Worm (Caenorhabditis elegans): Measurements from ENCODE around the gene F11F1.1.

F11F1.1 gene

ce11 chrIII:13347782-13348327 lies 47.5 kb upstream of the F11F1.1 start (continued):
- TF ChIP-seq nhr-76 (tag; optimal IDR thresholded peaks at IDR 0.05) (no peak), F16B12.6 (tag; optimal IDR thresholded peaks at IDR 0.05) (no peak), ceh-82 (tag; optimal IDR thresholded peaks at IDR 0.05) (peak in 2 of 3 experiments; percentile 7 to 48), unc-30 (tag; optimal IDR thresholded peaks at IDR 0.05) (no peak), efl-1 (optimal IDR thresholded peaks at IDR 0.05) (peak in 1 of 2 experiments; percentile 3), efl-1 (GFP tag; optimal IDR thresholded peaks at IDR 0.05 in 1 of 2) (no peak), nhr-237 (tag; optimal IDR thresholded peaks at IDR 0.05) (no peak), nhr-28 (tag; optimal IDR thresholded peaks at IDR 0.05) (no peak), snpc-4 (tag; optimal IDR thresholded peaks at IDR 0.05) (no peak), pqm-1 (tag; optimal IDR thresholded peaks at IDR 0.05) (no peak), fkh-4 (tag; optimal IDR thresholded peaks at IDR 0.05; ENCODE audit: borderline replicate concordance) (peak; percentile 1), unc-98 (GFP tag; IDR thresholded peaks at IDR 0.05) (no peak), nhr-84 (tag; optimal IDR thresholded peaks at IDR 0.05) (no peak), ets-5 (GFP tag; IDR thresholded peaks at IDR 0.05) (no peak), grh-1 (GFP tag; IDR thresholded peaks at IDR 0.05) (no peak), hlh-17 (GFP tag; optimal IDR thresholded peaks at IDR 0.05; ENCODE audit: borderline replicate concordance) (no peak), lin-13 (GFP tag; optimal IDR thresholded peaks at IDR 0.05) (no peak)

- TF ChIP-seq nhr-71 (tag; optimal IDR thresholded peaks at IDR 0.05): peak; percentile 10
- TF ChIP-seq jun-1 (tag; optimal IDR thresholded peaks at IDR 0.05): no peak
- peak; percentile 28 for TF ChIP-seq nhr-47 (tag; optimal IDR thresholded peaks at IDR 0.05)
- TF ChIP-seq dsc-1 (tag; optimal IDR thresholded peaks at IDR 0.05): peak; percentile 78
- TF ChIP-seq nhr-237 (tag; optimal IDR thresholded peaks at IDR 0.05): no peak
- TF ChIP-seq fkh-8 (tag; optimal IDR thresholded peaks at IDR 0.05): peak; percentile 21
- TF ChIP-seq ceh-82 (tag; optimal IDR thresholded peaks at IDR 0.05): peak in 1 of 3 experiments; percentile 6
These were observed 46.5 kb upstream of the F11F1.1 start for ce11 chrIII:13348891-13349290.

- TF ChIP-seq lin-14 (GFP tag; optimal IDR thresholded peaks at IDR 0.05) (peak; percentile 66), lsy-2 (tag; optimal IDR thresholded peaks at IDR 0.05) (peak in 1 of 2 experiments; percentile 12), ces-1 (GFP tag; optimal IDR thresholded peaks at IDR 0.05) (no peak), aha-1 (tag; optimal IDR thresholded peaks at IDR 0.05) (no peak), unc-62 (GFP tag; optimal IDR thresholded peaks at IDR 0.05) (no peak), nhr-71 (tag; optimal IDR thresholded peaks at IDR 0.05) (peak; percentile 3)
These were observed 44.4 kb upstream of the F11F1.1 start for ce11 chrIII:13350964-13351363.

- TF ChIP-seq mef-2 (tag; optimal IDR thresholded peaks at IDR 0.05) (no peak), nhr-71 (tag; optimal IDR thresholded peaks at IDR 0.05) (no peak), mdl-1 (tag; optimal IDR thresholded peaks at IDR 0.05) (no peak), unc-62 (GFP tag; optimal IDR thresholded peaks at IDR 0.05) (no peak), ztf-4 (tag; optimal IDR thresholded peaks at IDR 0.05) (no peak), C34B4.2 (tag; optimal IDR thresholded peaks at IDR 0.05) (no peak), ceh-90 (tag; optimal IDR thresholded peaks at IDR 0.05) (no peak), pag-3 (tag; optimal IDR thresholded peaks at IDR 0.05; ENCODE audit: borderline replicate concordance, insufficient read depth) (no peak), zip-4 (GFP tag; optimal IDR thresholded peaks at IDR 0.05) (no peak), dpl-1 (GFP tag; optimal IDR thresholded peaks at IDR 0.05) (no peak), rnt-1 (tag; optimal IDR thresholded peaks at IDR 0.05) (no peak), nhr-90 (tag; optimal IDR thresholded peaks at IDR 0.05; ENCODE audit: poor library complexity) (no peak), skn-1 (tag; optimal IDR thresholded peaks at IDR 0.05) (no peak), blmp-1 (tag; optimal IDR thresholded peaks at IDR 0.05) (no peak)
These were observed 36.1 kb upstream of the F11F1.1 start, which contains the start of gene F53A2.9 for ce11 chrIII:13359256-13359655. Gene F53A2.9 (minus strand): TSS chrIII:13359356.

Data from whole organism, L1 larva.